Fruit fly (Drosophila melanogaster) whole organism, embryonic: Measurements from ENCODE around the gene prg.
A peak's percentile ranks its signal among the peaks of the same experiment; 100 is the strongest.

ENCODE experiments used
- Abd-B ChIP-seq: fragments of 200-800 bp; sonication (Bioruptor generic); optimal IDR thresholded peaks from 2 replicates; lab custom pipeline; 2018; ENCODE audit warnings: missing biosample characterization, mild to moderate bottlenecking, missing genetic modification characterization, moderate library complexity
- Aef1 ChIP-seq: fragments of 200-800 bp; sonication (Bioruptor generic); IDR thresholded peaks from 3 replicates; pipeline ENCODE4 v1.3.6; 2022; ENCODE audit warnings: missing biosample characterization, missing genetic modification characterization
- Awh ChIP-seq: fragments of 200-800 bp; sonication (Bioruptor generic); IDR thresholded peaks from 2 replicates; pipeline ENCODE4, ENCODE4 v1.3.6; 2022; ENCODE audit warnings: missing biosample characterization, missing genetic modification characterization
- BtbVII ChIP-seq: fragments of 200-800 bp; sonication (Bioruptor generic); optimal IDR thresholded peaks from 3 replicates; lab custom pipeline; 2017; ENCODE audit warnings: missing biosample characterization, mild to moderate bottlenecking, missing genetic modification characterization
- CG10654 ChIP-seq: fragments of 200-800 bp; sonication (Bioruptor generic); optimal IDR thresholded peaks from 2 replicates; lab custom pipeline; 2016; ENCODE audit warnings: missing biosample characterization, missing genetic modification characterization
- CG11247 ChIP-seq: fragments of 200-800 bp; sonication (Bioruptor generic); IDR thresholded peaks from 2 replicates; pipeline ENCODE4 v1.3.6; 2022; ENCODE audit warnings: missing biosample characterization, missing genetic modification characterization
- CG11398 ChIP-seq: fragments of 200-800 bp; sonication (Bioruptor generic); optimal IDR thresholded peaks from 2 replicates; lab custom pipeline; 2016; ENCODE audit warnings: missing biosample characterization, missing genetic modification characterization
- CG12299 ChIP-seq: fragments of 200-800 bp; sonication (Bioruptor generic); optimal IDR thresholded peaks from 2 replicates; lab custom pipeline; 2018; ENCODE audit warnings: missing biosample characterization, mild to moderate bottlenecking, missing genetic modification characterization
- CG14050 ChIP-seq: fragments of 200-800 bp; sonication (Bioruptor generic); IDR thresholded peaks from 3 replicates; pipeline ENCODE4 v1.3.6; 2022; ENCODE audit warnings: missing biosample characterization, missing genetic modification characterization
- CG14860 ChIP-seq: fragments of 200-800 bp; sonication (Bioruptor generic); IDR thresholded peaks from 3 replicates; pipeline ENCODE4 v1.3.6; 2022; ENCODE audit warnings: missing biosample characterization, missing genetic modification characterization; ENCODE audit not compliant: partially characterized antibody
- CG16779 ChIP-seq: fragments of 200-800 bp; sonication (Bioruptor generic); IDR thresholded peaks from 2 replicates; pipeline ENCODE4 v1.3.6; 2022; ENCODE audit warnings: missing biosample characterization, missing genetic modification characterization
- CG17829 ChIP-seq: fragments of 200-800 bp; optimal IDR thresholded peaks from 2 replicates; lab custom pipeline; 2019; ENCODE audit warnings: missing biosample characterization, mild to moderate bottlenecking, missing genetic modification characterization, moderate library complexity
- CG2678 ChIP-seq: fragments of 200-800 bp; sonication (Bioruptor generic); optimal IDR thresholded peaks from 3 replicates; lab custom pipeline; 2019; ENCODE audit warnings: missing biosample characterization, mild to moderate bottlenecking, missing genetic modification characterization, moderate library complexity
- CG31441 ChIP-seq: fragments of 200-800 bp; sonication (Bioruptor generic); IDR thresholded peaks from 2 replicates; pipeline ENCODE4 v1.3.6; 2022; ENCODE audit warnings: missing biosample characterization, missing genetic modification characterization
- CG4328 ChIP-seq: fragments of 200-800 bp; sonication (Bioruptor generic); optimal IDR thresholded peaks from 3 replicates; lab custom pipeline; 2017; ENCODE audit warnings: missing biosample characterization, missing genetic modification reagents, missing genetic modification characterization
- CG43689 ChIP-seq: fragments of 200-800 bp; sonication (Bioruptor generic); IDR thresholded peaks from 2 replicates; pipeline ENCODE4 v1.3.6; 2022; ENCODE audit warnings: missing biosample characterization, missing genetic modification characterization
- CG4424 ChIP-seq: fragments of 200-800 bp; sonication (Bioruptor generic); optimal IDR thresholded peaks from 3 replicates; lab custom pipeline; 2016; ENCODE audit warnings: missing biosample characterization, missing genetic modification characterization
- CG4820 ChIP-seq: fragments of 200-800 bp; sonication (Bioruptor generic); optimal IDR thresholded peaks from 3 replicates; lab custom pipeline; 2016; ENCODE audit warnings: missing biosample characterization, missing genetic modification characterization
- CG7928 ChIP-seq: fragments of 200-800 bp; sonication (Bioruptor generic); optimal IDR thresholded peaks from 2 replicates; lab custom pipeline; 2017; ENCODE audit warnings: missing biosample characterization, mild to moderate bottlenecking, missing genetic modification characterization
- CG8388 ChIP-seq: fragments of 200-800 bp; sonication (Bioruptor generic); optimal IDR thresholded peaks from 2 replicates; lab custom pipeline; 2019; ENCODE audit warnings: missing biosample characterization, mild to moderate bottlenecking, missing genetic modification characterization, moderate library complexity
- CG8765 ChIP-seq: fragments of 200-800 bp; sonication (Bioruptor generic); IDR thresholded peaks from 2 replicates; pipeline ENCODE4 v1.3.6; 2022; ENCODE audit warnings: missing biosample characterization, missing genetic modification characterization
- CHES-1-like ChIP-seq: fragments of 200-800 bp; sonication (Bioruptor generic); optimal IDR thresholded peaks from 2 replicates; lab custom pipeline; 2016; ENCODE audit warnings: missing biosample characterization, missing genetic modification characterization
- Camta ChIP-seq: fragments of 200-800 bp; sonication (Bioruptor generic); optimal IDR thresholded peaks from 2 replicates; lab custom pipeline; 2016; ENCODE audit warnings: missing biosample characterization, missing genetic modification characterization
- CrebB ChIP-seq: fragments of 200-800 bp; sonication (Bioruptor generic); optimal IDR thresholded peaks from 3 replicates; lab custom pipeline; 2018; ENCODE audit warnings: missing biosample characterization, mild to moderate bottlenecking, missing genetic modification characterization
- Doc3 ChIP-seq: fragments of 200-800 bp; sonication (Bioruptor generic); IDR thresholded peaks from 3 replicates; pipeline ENCODE4 v1.3.6; 2022; ENCODE audit warnings: missing biosample characterization, missing genetic modification characterization; ENCODE audit not compliant: partially characterized antibody
- Dref ChIP-seq: fragments of 200-800 bp; sonication (Bioruptor generic); IDR thresholded peaks from 2 replicates; pipeline ENCODE4 v1.3.6; 2022; ENCODE audit warnings: missing biosample characterization, missing genetic modification characterization
- E2f1 ChIP-seq: fragments of 200-800 bp; sonication (Bioruptor generic); IDR thresholded peaks from 2 replicates; pipeline ENCODE4 v1.3.6; 2022; ENCODE audit warnings: missing biosample characterization, missing genetic modification characterization
- HmgZ ChIP-seq: fragments of 200-800 bp; sonication (Bioruptor generic); optimal IDR thresholded peaks from 2 replicates; lab custom pipeline; 2018; ENCODE audit warnings: missing biosample characterization, mild to moderate bottlenecking, missing genetic modification characterization
- Hmx ChIP-seq: fragments of 200-800 bp; sonication (Bioruptor generic); optimal IDR thresholded peaks from 2 replicates; lab custom pipeline; 2016; ENCODE audit warnings: missing biosample characterization, missing genetic modification characterization
- Jarid2 ChIP-seq: fragments of 200-800 bp; sonication (Bioruptor generic); optimal IDR thresholded peaks from 3 replicates; lab custom pipeline; 2017; ENCODE audit warnings: mild to moderate bottlenecking, missing biosample characterization, missing genetic modification reagents, missing genetic modification characterization
- NK7.1 ChIP-seq: fragments of 200-800 bp; sonication (Bioruptor generic); optimal IDR thresholded peaks from 3 replicates; lab custom pipeline; 2016; ENCODE audit warnings: missing biosample characterization, missing genetic modification characterization
- Sox102F ChIP-seq: fragments of 200-800 bp; sonication (Bioruptor generic); optimal IDR thresholded peaks from 2 replicates; lab custom pipeline; 2018; ENCODE audit warnings: missing biosample characterization, mild to moderate bottlenecking, missing genetic modification characterization, moderate library complexity
- Taf1 ChIP-seq: fragments of 200-800 bp; sonication (Bioruptor generic); IDR thresholded peaks from 2 replicates; pipeline ENCODE4 v1.3.6; 2022; ENCODE audit warnings: missing biosample characterization, missing genetic modification characterization
- cato ChIP-seq: fragments of 200-800 bp; sonication (Bioruptor generic); optimal IDR thresholded peaks from 2 replicates; lab custom pipeline; 2016; ENCODE audit warnings: missing biosample characterization, missing genetic modification characterization, borderline replicate concordance
- chn ChIP-seq: fragments of 200-800 bp; sonication (Bioruptor generic); optimal IDR thresholded peaks from 2 replicates; lab custom pipeline; 2016; ENCODE audit warnings: missing biosample characterization, missing genetic modification characterization
- croc ChIP-seq: fragments of 200-800 bp; sonication (Bioruptor generic); conservative IDR thresholded peaks from 3 replicates; pipeline ENCODE4 v1.3.6; 2022; ENCODE audit warnings: missing biosample characterization, missing genetic modification characterization
- dan ChIP-seq: fragments of 200-800 bp; sonication (Bioruptor generic); IDR thresholded peaks from 2 replicates; pipeline ENCODE4 v1.3.6; 2022; ENCODE audit warnings: missing biosample characterization, missing genetic modification characterization
- dysf ChIP-seq: fragments of 200-800 bp; sonication (Bioruptor generic); IDR thresholded peaks from 3 replicates; pipeline ENCODE4 v1.3.6; 2022; ENCODE audit warnings: missing biosample characterization, missing genetic modification characterization
- fd3F ChIP-seq: fragments of 200-800 bp; sonication (Bioruptor generic); optimal IDR thresholded peaks from 2 replicates; lab custom pipeline; 2018; ENCODE audit warnings: missing biosample characterization, mild to moderate bottlenecking, missing genetic modification characterization, moderate library complexity
- gcm ChIP-seq: fragments of 200-800 bp; sonication (Bioruptor generic); optimal IDR thresholded peaks from 2 replicates; lab custom pipeline; 2019; ENCODE audit warnings: missing biosample characterization, mild to moderate bottlenecking, missing genetic modification characterization, moderate library complexity
- gsb ChIP-seq: fragments of 200-800 bp; sonication (Bioruptor generic); IDR thresholded peaks from 2 replicates; pipeline ENCODE4 v1.3.6; 2022; ENCODE audit warnings: missing biosample characterization, missing genetic modification characterization
- jigr1 ChIP-seq: fragments of 200-800 bp; sonication (Bioruptor generic); IDR thresholded peaks from 3 replicates; pipeline ENCODE4 v1.3.6; 2022; ENCODE audit warnings: missing biosample characterization, missing genetic modification characterization
- jing ChIP-seq: fragments of 200-800 bp; sonication (Bioruptor generic); optimal IDR thresholded peaks from 2 replicates; lab custom pipeline; 2018; ENCODE audit warnings: missing biosample characterization, mild to moderate bottlenecking, missing genetic modification characterization
- jumu ChIP-seq: fragments of 200-800 bp; sonication (Bioruptor generic); optimal IDR thresholded peaks from 3 replicates; lab custom pipeline; 2016; ENCODE audit warnings: missing biosample characterization, missing genetic modification characterization
- kah ChIP-seq: fragments of 200-800 bp; sonication (Bioruptor generic); optimal IDR thresholded peaks from 2 replicates; lab custom pipeline; 2018; ENCODE audit warnings: missing biosample characterization, mild to moderate bottlenecking, missing genetic modification characterization
- schlank ChIP-seq: fragments of 200-800 bp; sonication (Bioruptor generic); optimal IDR thresholded peaks from 2 replicates; lab custom pipeline; 2018; ENCODE audit warnings: missing biosample characterization, mild to moderate bottlenecking, missing genetic modification characterization
- stwl ChIP-seq: fragments of 200-800 bp; sonication (Bioruptor generic); optimal IDR thresholded peaks from 3 replicates; lab custom pipeline; 2018; ENCODE audit warnings: missing biosample characterization, mild to moderate bottlenecking, missing genetic modification characterization, moderate library complexity
- twi ChIP-seq: fragments of 200-800 bp; optimal IDR thresholded peaks from 2 replicates; lab custom pipeline; 2019; ENCODE audit warnings: missing biosample characterization, mild to moderate bottlenecking, missing genetic modification characterization, moderate library complexity
- zfh1 ChIP-seq: fragments of 200-800 bp; sonication (Bioruptor generic); IDR thresholded peaks from 3 replicates; pipeline ENCODE4 v1.3.6; 2022; ENCODE audit warnings: missing biosample characterization, missing genetic modification characterization
- zfh2 ChIP-seq: fragments of 200-800 bp; sonication (Bioruptor generic); optimal IDR thresholded peaks from 2 replicates; lab custom pipeline; 2016; ENCODE audit warnings: missing biosample characterization, missing genetic modification characterization

Gene prg

dm6 chr2L:8464107-8464582 lies at the start of gene prg (continued):
- TF ChIP-seq CG4424 (peak; percentile 13), dysf (GFP tag; lab: Robert Waterston, UW) (peak; percentile 64; the same call in 2 of the 3 replicates), jumu (GFP tag; lab: Kevin White, UChicago) (peak; percentile 71), twi (tag; lab: Kevin White, UChicago) (peak; percentile 34), BtbVII (GFP tag; lab: Kevin White, UChicago) (peak; percentile 55), CG31441 (peak; percentile 61; the same call in 1 of the 2 replicates), Camta (peak; percentile 62), chn (GFP tag; lab: Kevin White, UChicago) (peak; percentile 33), jing (GFP tag; lab: Kevin White, UChicago) (no peak), CG11247 (peak; percentile 47; the same call in 1 of the 2 replicates), fd3F (GFP tag; lab: Kevin White, UChicago) (peak; percentile 53), CG8765 (GFP tag; lab: Robert Waterston, UW) (no peak), CHES-1-like (GFP tag; lab: Kevin White, UChicago) (peak; percentile 54), gcm (GFP tag; lab: Kevin White, UChicago) (peak; percentile 45), CG11398 (peak; percentile 3), CG43689 (no peak; the same call in 1 of the 2 replicates), croc (GFP tag; lab: Robert Waterston, UW) (no peak), CG16779 (GFP tag; lab: Robert Waterston, UW) (0 out of 2 replicates have a peak, but pooled peaks have one; percentile 58), CG2678 (tag; lab: Kevin White, UChicago) (peak; percentile 77), gsb (GFP tag; lab: Robert Waterston, UW) (no peak), cato (GFP tag; lab: Kevin White, UChicago) (peak; percentile 14), HmgZ (tag; lab: Kevin White, UChicago) (peak; percentile 69), Jarid2 (GFP tag; lab: Kevin White, UChicago) (no peak), CG14860 (GFP tag; lab: Robert Waterston, UW) (peak; percentile 94), CG7928 (GFP tag; lab: Kevin White, UChicago) (peak; percentile 37), E2f1 (peak; percentile 35; the same call in 1 of the 2 replicates), kah (no peak), Aef1 (peak; percentile 47; the same call in 2 of the 3 replicates), CG17829 (tag; lab: Kevin White, UChicago) (peak; percentile 55), Sox102F (peak; percentile 72), Dref (peak; percentile 95), stwl (tag; lab: Kevin White, UChicago) (peak; percentile 76), schlank (no peak), CG12299 (tag; lab: Kevin White, UChicago) (peak; percentile 50), jigr1 (GFP tag; lab: Robert Waterston, UW) (no peak), CG10654 (GFP tag; lab: Kevin White, UChicago) (peak; percentile 36), Abd-B (GFP tag; lab: Kevin White, UChicago) (peak; percentile 52), Awh (0 out of 2 replicates have a peak, but pooled peaks have one; percentile 21), CG14050 (peak; percentile 33; the same call in 1 of the 3 replicates), NK7.1 (GFP tag; lab: Kevin White, UChicago) (peak; percentile 24), zfh1 (GFP tag; lab: Robert Waterston, UW) (peak; percentile 16; the same call in 1 of the 3 replicates), CG4328 (GFP tag; lab: Kevin White, UChicago) (peak; percentile 47), CrebB (tag; lab: Kevin White, UChicago) (peak; percentile 43), Taf1 (GFP tag; lab: Robert Waterston, UW) (peak; percentile 52), Doc3 (GFP tag; lab: Robert Waterston, UW) (peak; percentile 98), zfh2 (GFP tag; lab: Kevin White, UChicago) (peak; percentile 54), Hmx (peak; percentile 62), CG8388 (GFP tag; lab: Kevin White, UChicago) (peak; percentile 54), CG4820 (peak; percentile 67), dan (GFP tag; lab: Robert Waterston, UW) (no peak)
